Fruit fly (Drosophila melanogaster): Measurements from ENCODE around the gene Bx42.

Bx42 gene

dm6 chrX:9066802-9067489 is 39.5 kb downstream of the Bx42 start:
- TF ChIP-seq insv (optimal IDR thresholded peaks at IDR 0.05) (no peak), Sin3A (optimal IDR thresholded peaks at IDR 0.05) (no peak), Myc (optimal IDR thresholded peaks at IDR 0.05) (no peak), h (optimal IDR thresholded peaks at IDR 0.05) (no peak), psq (optimal IDR thresholded peaks at IDR 0.05) (no peak), ttk (optimal IDR thresholded peaks at IDR 0.05) (no peak)

- TF ChIP-seq psq (optimal IDR thresholded peaks at IDR 0.05) (no peak), h (optimal IDR thresholded peaks at IDR 0.05) (no peak), Sin3A (optimal IDR thresholded peaks at IDR 0.05) (no peak), ttk (optimal IDR thresholded peaks at IDR 0.05) (no peak), Myc (optimal IDR thresholded peaks at IDR 0.05) (no peak), insv (optimal IDR thresholded peaks at IDR 0.05) (no peak)
These were observed 42.4 kb downstream of the Bx42 start for dm6 chrX:9064029-9064428.

dm6 chrX:9063425-9063824 is 43.0 kb downstream of the Bx42 start:
- TF ChIP-seq h (optimal IDR thresholded peaks at IDR 0.05), result no peak
- TF ChIP-seq insv (optimal IDR thresholded peaks at IDR 0.05), result no peak
- no peak for TF ChIP-seq Sin3A (optimal IDR thresholded peaks at IDR 0.05)
- TF ChIP-seq Myc (optimal IDR thresholded peaks at IDR 0.05), result no peak
- TF ChIP-seq ttk (optimal IDR thresholded peaks at IDR 0.05), result no peak
- no peak for TF ChIP-seq psq (optimal IDR thresholded peaks at IDR 0.05)

dm6 chrX:9062665-9063064 is 43.7 kb downstream of the Bx42 start:
- TF ChIP-seq ttk (optimal IDR thresholded peaks at IDR 0.05) (no peak), Myc (optimal IDR thresholded peaks at IDR 0.05) (no peak), insv (optimal IDR thresholded peaks at IDR 0.05) (no peak), h (optimal IDR thresholded peaks at IDR 0.05) (no peak), Sin3A (optimal IDR thresholded peaks at IDR 0.05) (no peak)

- TF ChIP-seq psq (optimal IDR thresholded peaks at IDR 0.05) (no peak), insv (optimal IDR thresholded peaks at IDR 0.05) (no peak), Myc (optimal IDR thresholded peaks at IDR 0.05) (no peak), ttk (optimal IDR thresholded peaks at IDR 0.05) (no peak), Sin3A (optimal IDR thresholded peaks at IDR 0.05) (no peak), h (optimal IDR thresholded peaks at IDR 0.05) (no peak)
These were observed 45.1 kb downstream of the Bx42 start for dm6 chrX:9061299-9061698.

- TF ChIP-seq ttk (optimal IDR thresholded peaks at IDR 0.05) (no peak), Myc (optimal IDR thresholded peaks at IDR 0.05) (no peak), Sin3A (optimal IDR thresholded peaks at IDR 0.05) (no peak), psq (optimal IDR thresholded peaks at IDR 0.05) (no peak), insv (optimal IDR thresholded peaks at IDR 0.05) (no peak), h (optimal IDR thresholded peaks at IDR 0.05) (no peak)
These were observed 46.3 kb downstream of the Bx42 start for dm6 chrX:9060078-9060477.

Measured in Kc167 (cell line).